Worm (Caenorhabditis elegans) whole organism, mixed stage, embryonic: ENCODE measurements around the gene T26H5.14.

Experiments used
- bed-3 ChIP-seq: fragments of 200-800 bp; sonication (Bioruptor generic); optimal IDR thresholded peaks from 3 replicates; lab custom pipeline; 2018; ENCODE audit warnings: mild to moderate bottlenecking, missing genetic modification characterization, moderate library complexity, missing compliant biosample characterization
- elt-1 ChIP-seq: sonication (generic microtip); optimal IDR thresholded peaks from 2 replicates; lab custom pipeline; 2017; ENCODE audit warnings: missing genetic modification characterization, mild to moderate bottlenecking, missing compliant biosample characterization, antibody characterized with exemption, moderate library complexity, borderline replicate concordance; ENCODE audit not compliant: insufficient read depth
- mep-1 ChIP-seq: fragments of 150-350 bp; optimal IDR thresholded peaks from 2 replicates; lab custom pipeline; 2017; ENCODE audit warnings: missing biosample characterization, missing genetic modification reagents, missing genetic modification characterization, inconsistent platforms
- nhr-237 ChIP-seq: fragments of 150-350 bp; optimal IDR thresholded peaks from 2 replicates; lab custom pipeline; 2014; ENCODE audit warnings: missing biosample characterization, missing genetic modification characterization
- pha-4 ChIP-seq: fragments of 150-350 bp; optimal IDR thresholded peaks from 2 replicates; lab custom pipeline; 2018; ENCODE audit warnings: missing biosample characterization, missing genetic modification reagents, missing genetic modification characterization
- tbx-8 ChIP-seq: fragments of 200-800 bp; sonication (Bioruptor generic); optimal IDR thresholded peaks from 2 replicates; lab custom pipeline; 2018; ENCODE audit warnings: mild to moderate bottlenecking, missing genetic modification characterization, moderate library complexity, missing compliant biosample characterization
- unc-39 ChIP-seq: fragments of 150-350 bp; optimal IDR thresholded peaks from 2 replicates; lab custom pipeline; 2014; ENCODE audit warnings: missing biosample characterization, missing genetic modification characterization
- unc-62 ChIP-seq: fragments of 150-350 bp; optimal IDR thresholded peaks from 2 replicates; lab custom pipeline; 2014; ENCODE audit warnings: missing biosample characterization, missing genetic modification reagents, missing genetic modification characterization
- ztf-11 ChIP-seq: fragments of 150-350 bp; optimal IDR thresholded peaks from 2 replicates; lab custom pipeline; 2014; ENCODE audit warnings: missing biosample characterization, missing genetic modification characterization

DNA sequence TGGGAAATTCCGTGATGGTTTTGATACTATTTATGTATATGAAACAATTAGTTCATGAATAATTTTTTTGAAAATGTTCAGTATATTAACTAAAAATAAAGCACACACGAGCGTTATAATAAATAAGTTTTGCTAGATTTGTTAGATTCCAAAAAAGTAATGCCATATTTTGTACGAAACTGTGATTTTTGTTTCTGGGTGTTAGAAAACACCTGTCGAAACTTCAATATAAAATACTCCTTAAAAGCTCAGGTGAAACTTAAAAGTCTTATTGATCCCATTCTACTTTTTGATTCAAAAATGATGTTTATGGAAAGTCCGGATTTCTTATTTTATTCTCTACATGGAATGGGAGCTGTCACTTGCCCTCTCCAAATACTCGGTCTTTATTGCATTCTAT lies 33.0 kb upstream of the T26H5.14 start, which contains the start of gene srh-265:
- TF ChIP-seq unc-62 (GFP tag; lab: Kevin White, UChicago) (no peak), unc-39 (tag; lab: Kevin White, UChicago) (no peak), pha-4 (tag; lab: Kevin White, UChicago) (no peak), mep-1 (no peak), nhr-237 (tag; lab: Kevin White, UChicago) (no peak), tbx-8 (GFP tag; lab: Kevin White, UChicago) (no peak), ztf-11 (no peak), elt-1 (no peak), bed-3 (GFP tag; lab: Kevin White, UChicago) (no peak)
